ENCODE assay signal across 1 worm cellular context in genomic region chrII:6377381-6377948, ce11.
TF ChIP-seq lines count a peak whose summit lies in the region.

No protein-coding gene starts in this region.

TF ChIP-seq in whole organism, L4 larva, 104 proteins besides CTCF, POLR2A, EP300 and RAD21 (continued from another document):
- no peak for TF ChIP-seq ceh-62 (tag; optimal IDR thresholded peaks at IDR 0.05; lab: Kevin White, UChicago)
- TF ChIP-seq pqm-1 (tag; optimal IDR thresholded peaks at IDR 0.05; lab: Kevin White, UChicago), result peak; percentile 71
- TF ChIP-seq hlh-30 (tag; optimal IDR thresholded peaks at IDR 0.05; lab: Kevin White, UChicago; ENCODE audit: insufficient read depth), result peak; percentile 49
- TF ChIP-seq rbr-2 (tag; optimal IDR thresholded peaks at IDR 0.05; lab: Kevin White, UChicago), result no peak
- TF ChIP-seq F37D6.2 (tag; optimal IDR thresholded peaks at IDR 0.05; lab: Kevin White, UChicago), result no peak
- no peak for TF ChIP-seq mdt-29 (GFP tag; IDR thresholded peaks at IDR 0.05; lab: Robert Waterston, UW)
- TF ChIP-seq mep-1 (tag; optimal IDR thresholded peaks at IDR 0.05; lab: Kevin White, UChicago), result peak; percentile 13
- no peak for TF ChIP-seq sdz-12 (GFP tag; optimal IDR thresholded peaks at IDR 0.05; lab: Kevin White, UChicago)
- no peak for TF ChIP-seq fkh-10 (GFP tag; optimal IDR thresholded peaks at IDR 0.05; lab: Kevin White, UChicago)
- no peak for TF ChIP-seq ceh-32 (tag; optimal IDR thresholded peaks at IDR 0.05; lab: Kevin White, UChicago; ENCODE audit: poor library complexity)
- TF ChIP-seq lin-13 (GFP tag; optimal IDR thresholded peaks at IDR 0.05; lab: Kevin White, UChicago), result no peak
- TF ChIP-seq nhr-41 (GFP tag; IDR thresholded peaks at IDR 0.05; lab: Robert Waterston, UW), result no peak
- TF ChIP-seq ZK337.2 (GFP tag; IDR thresholded peaks at IDR 0.05; lab: Robert Waterston, UW), result no peak
- no peak for TF ChIP-seq dpl-1 (GFP tag; optimal IDR thresholded peaks at IDR 0.05; lab: Kevin White, UChicago)
- TF ChIP-seq gei-8 (GFP tag; optimal IDR thresholded peaks at IDR 0.05; lab: Kevin White, UChicago), result no peak
- no peak for TF ChIP-seq T20F7.1 (GFP tag; optimal IDR thresholded peaks at IDR 0.05; lab: Kevin White, UChicago)
- no peak for TF ChIP-seq F10B5.3 (tag; optimal IDR thresholded peaks at IDR 0.05; lab: Kevin White, UChicago)
- TF ChIP-seq ceh-82 (tag; optimal IDR thresholded peaks at IDR 0.05; lab: Kevin White, UChicago), result no peak
- TF ChIP-seq daf-12 (tag; optimal IDR thresholded peaks at IDR 0.05; lab: Kevin White, UChicago), result no peak
- TF ChIP-seq zip-2 (tag; optimal IDR thresholded peaks at IDR 0.05; lab: Kevin White, UChicago), result no peak
- no peak for TF ChIP-seq ceh-20 (GFP tag; IDR thresholded peaks at IDR 0.05; lab: Robert Waterston, UW)
- no peak for TF ChIP-seq lin-1 (GFP tag; IDR thresholded peaks at IDR 0.05; lab: Robert Waterston, UW)
- TF ChIP-seq daf-16 (GFP tag; optimal IDR thresholded peaks at IDR 0.05; lab: Kevin White, UChicago), result no peak
- peak; percentile 53 for TF ChIP-seq daf-16 (tag; optimal IDR thresholded peaks at IDR 0.05; lab: Kevin White, UChicago)
- TF ChIP-seq skn-1 (tag; optimal IDR thresholded peaks at IDR 0.05; lab: Kevin White, UChicago), result no peak
- no peak for TF ChIP-seq lsy-2 (tag; optimal IDR thresholded peaks at IDR 0.05; lab: Kevin White, UChicago)
- no peak for TF ChIP-seq php-3 (GFP tag; IDR thresholded peaks at IDR 0.05; lab: Robert Waterston, UW)
- no peak for TF ChIP-seq zip-11 (GFP tag; IDR thresholded peaks at IDR 0.05; lab: Robert Waterston, UW)
- no peak for TF ChIP-seq spr-1 (tag; optimal IDR thresholded peaks at IDR 0.05; lab: Kevin White, UChicago)
- TF ChIP-seq F49E8.2 (tag; optimal IDR thresholded peaks at IDR 0.05; lab: Kevin White, UChicago; ENCODE audit: borderline replicate concordance), result no peak
- no peak for TF ChIP-seq fos-1 (tag; optimal IDR thresholded peaks at IDR 0.05; lab: Kevin White, UChicago)
- TF ChIP-seq hlh-11 (tag; optimal IDR thresholded peaks at IDR 0.05; lab: Kevin White, UChicago), result peak; percentile 43
- no peak for TF ChIP-seq nhr-102 (tag; optimal IDR thresholded peaks at IDR 0.05; lab: Kevin White, UChicago)
- TF ChIP-seq hmg-1.1 (GFP tag; IDR thresholded peaks at IDR 0.05; lab: Robert Waterston, UW), result no peak
- no peak for TF ChIP-seq mdl-1 (tag; optimal IDR thresholded peaks at IDR 0.05; lab: Kevin White, UChicago)
- TF ChIP-seq snpc-1.2 (GFP tag; IDR thresholded peaks at IDR 0.05; lab: Robert Waterston, UW), result no peak
- TF ChIP-seq ceh-28 (tag; optimal IDR thresholded peaks at IDR 0.05; lab: Kevin White, UChicago), result no peak
- TF ChIP-seq madf-9 (GFP tag; conservative IDR thresholded peaks at IDR 0.05; lab: Robert Waterston, UW), result no peak
TF ChIP-seq in whole organism, L4 larva: peak in this region for 10.
